Worm (Caenorhabditis elegans): ENCODE results near the gene H23L24.1.
A peak's percentile ranks its signal among the peaks of the same experiment; 100 is the strongest.

- TF ChIP-seq ceh-82 (tag; optimal IDR thresholded peaks at IDR 0.05) = no peak
- TF ChIP-seq nhr-12 (tag; optimal IDR thresholded peaks at IDR 0.05) = no peak
- no peak for TF ChIP-seq elt-2 (tag; optimal IDR thresholded peaks at IDR 0.05)
- TF ChIP-seq unc-62 (GFP tag; optimal IDR thresholded peaks at IDR 0.05) = no peak
- TF ChIP-seq blmp-1 (tag; optimal IDR thresholded peaks at IDR 0.05) = no peak
- no peak for TF ChIP-seq efl-1 (optimal IDR thresholded peaks at IDR 0.05)
- TF ChIP-seq efl-1 (GFP tag; optimal IDR thresholded peaks at IDR 0.05 in 1 of 2) = peak in 1 of 2 experiments; percentile 67
- TF ChIP-seq fkh-10 (GFP tag; optimal IDR thresholded peaks at IDR 0.05) = no peak
These were observed 31.3 kb upstream of the H23L24.1 start for ce11 chrIV:8686966-8687365.

Data from whole organism, L1 larva.